Fruit fly (Drosophila melanogaster) whole organism, wandering third instar larva: Measurements from ENCODE around the gene CG3713.

ENCODE experiments used
- Abd-B ChIP-seq: fragments of >200 bp; optimal IDR thresholded peaks from 2 replicates; lab custom pipeline; 2017; ENCODE audit warnings: missing biosample characterization, missing genetic modification characterization
- CG32264 ChIP-seq: fragments of 200-800 bp; sonication (Bioruptor generic); optimal IDR thresholded peaks from 2 replicates; lab custom pipeline; 2016; ENCODE audit warnings: missing biosample characterization, missing genetic modification characterization
- Dfd ChIP-seq: fragments of >200 bp; optimal IDR thresholded peaks from 2 replicates; lab custom pipeline; 2017; ENCODE audit warnings: missing biosample characterization, missing genetic modification characterization
- HLH106 ChIP-seq: fragments of 200-800 bp; optimal IDR thresholded peaks from 3 replicates; lab custom pipeline; 2019; ENCODE audit warnings: missing biosample characterization, mild to moderate bottlenecking, missing genetic modification characterization, moderate library complexity
- Myc ChIP-seq: fragments of >200 bp; optimal IDR thresholded peaks from 2 replicates; lab custom pipeline; 2017
- OdsH ChIP-seq: fragments of 200-800 bp; sonication (Bioruptor generic); optimal IDR thresholded peaks from 2 replicates; lab custom pipeline; 2016; ENCODE audit warnings: missing biosample characterization, mild to moderate bottlenecking, missing genetic modification characterization
- Rel ChIP-seq, 2 experiments: fragments of 200-800 bp; sonication (Bioruptor generic) in 1 of 2; optimal IDR thresholded peaks; 2 replicates in 1 of 2; 3 replicates in 1 of 2; lab custom pipeline; 2016 to 2019; ENCODE audit warnings: mild to moderate bottlenecking in 2 of 2, missing biosample characterization in 2 of 2, missing genetic modification characterization in 2 of 2, moderate library complexity in 1 of 2
- br ChIP-seq: fragments of 200-800 bp; sonication (Bioruptor generic); optimal IDR thresholded peaks from 2 replicates; lab custom pipeline; 2016; ENCODE audit warnings: missing biosample characterization, missing genetic modification characterization
- dl ChIP-seq, 2 experiments: fragments of 175-275, 200-275 bp in 1 of 2; fragments of 200-275 bp in 1 of 2; sonication (Bioruptor generic); optimal IDR thresholded peaks; lab custom pipeline; 2018; ENCODE audit warnings: mild to moderate bottlenecking in 2 of 2, missing biosample characterization in 2 of 2, missing genetic modification characterization in 2 of 2, moderate library complexity in 2 of 2; ENCODE audit not compliant: partially characterized antibody in 2 of 2, insufficient read depth in 1 of 2
- fru ChIP-seq: fragments of 200-800 bp; sonication (Bioruptor generic); optimal IDR thresholded peaks from 3 replicates; lab custom pipeline; 2016; ENCODE audit warnings: missing biosample characterization, mild to moderate bottlenecking, missing genetic modification characterization
- pan ChIP-seq: fragments of >200 bp; optimal IDR thresholded peaks from 2 replicates; lab custom pipeline; 2017
- sv ChIP-seq: fragments of 200-800 bp; sonication (Bioruptor generic); optimal IDR thresholded peaks from 3 replicates; lab custom pipeline; 2016; ENCODE audit warnings: missing biosample characterization, missing genetic modification characterization
- usp ChIP-seq: fragments of >200 bp; optimal IDR thresholded peaks from 2 replicates; lab custom pipeline; 2017; ENCODE audit warnings: missing biosample characterization, missing genetic modification characterization

DNA sequence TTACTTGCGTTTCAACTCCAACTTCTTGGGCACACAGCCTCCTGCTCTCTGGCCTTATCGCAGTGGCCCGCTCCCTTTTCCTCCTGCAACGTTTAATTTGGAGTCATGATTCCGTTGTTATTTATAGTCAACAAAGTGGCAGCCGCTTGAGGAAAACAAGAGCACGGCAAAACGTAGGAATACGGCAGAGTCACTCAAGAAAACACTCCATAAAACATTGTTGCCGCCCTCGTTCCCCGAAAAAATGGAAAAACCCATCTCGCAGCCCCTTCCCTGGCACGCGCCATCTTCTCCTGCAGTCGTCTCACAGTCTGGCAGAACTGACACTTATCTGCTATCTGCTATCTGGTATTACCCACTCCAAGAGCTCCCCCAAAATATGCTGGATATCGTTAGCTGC lies 22.0 kb downstream of the CG3713 start:
- no peak for TF ChIP-seq pan (lab: Kevin White, UChicago)
- no peak for TF ChIP-seq OdsH (GFP tag; lab: Kevin White, UChicago)
- TF ChIP-seq fru: no peak
- TF ChIP-seq Dfd (GFP tag; lab: Kevin White, UChicago): no peak
- no peak for TF ChIP-seq Abd-B (GFP tag; lab: Kevin White, UChicago)
- TF ChIP-seq br (GFP tag; lab: Kevin White, UChicago): no peak
- no peak for TF ChIP-seq Myc
- TF ChIP-seq Rel (GFP tag; optimal IDR thresholded peaks at IDR 0.05; lab: Kevin White, UChicago): no peak
- no peak for TF ChIP-seq Rel (tag; optimal IDR thresholded peaks at IDR 0.05; lab: Kevin White, UChicago)
- TF ChIP-seq dl (GFP tag; optimal IDR thresholded peaks at IDR 0.05; lab: Kevin White, UChicago; ENCODE audit: insufficient read depth in 1 of 2, partially characterized antibody in 2 of 2): no peak
- TF ChIP-seq CG32264 (GFP tag; lab: Kevin White, UChicago): no peak
- no peak for TF ChIP-seq sv (GFP tag; lab: Kevin White, UChicago)
- no peak for TF ChIP-seq usp (GFP tag; lab: Kevin White, UChicago)
- TF ChIP-seq HLH106 (tag; lab: Kevin White, UChicago): no peak
